Fruit fly (Drosophila melanogaster) S2 (cell line): ENCODE measurements around the gene opm.

Experiments
- CG8478 ChIP-seq: fragments of >200 bp; optimal IDR thresholded peaks from 2 replicates; lab custom pipeline; 2018
- CTCF ChIP-seq, 2 experiments: fragments of >200 bp; optimal IDR thresholded peaks; 2 replicates each; lab custom pipeline; 2018

Gene opm

DNA sequence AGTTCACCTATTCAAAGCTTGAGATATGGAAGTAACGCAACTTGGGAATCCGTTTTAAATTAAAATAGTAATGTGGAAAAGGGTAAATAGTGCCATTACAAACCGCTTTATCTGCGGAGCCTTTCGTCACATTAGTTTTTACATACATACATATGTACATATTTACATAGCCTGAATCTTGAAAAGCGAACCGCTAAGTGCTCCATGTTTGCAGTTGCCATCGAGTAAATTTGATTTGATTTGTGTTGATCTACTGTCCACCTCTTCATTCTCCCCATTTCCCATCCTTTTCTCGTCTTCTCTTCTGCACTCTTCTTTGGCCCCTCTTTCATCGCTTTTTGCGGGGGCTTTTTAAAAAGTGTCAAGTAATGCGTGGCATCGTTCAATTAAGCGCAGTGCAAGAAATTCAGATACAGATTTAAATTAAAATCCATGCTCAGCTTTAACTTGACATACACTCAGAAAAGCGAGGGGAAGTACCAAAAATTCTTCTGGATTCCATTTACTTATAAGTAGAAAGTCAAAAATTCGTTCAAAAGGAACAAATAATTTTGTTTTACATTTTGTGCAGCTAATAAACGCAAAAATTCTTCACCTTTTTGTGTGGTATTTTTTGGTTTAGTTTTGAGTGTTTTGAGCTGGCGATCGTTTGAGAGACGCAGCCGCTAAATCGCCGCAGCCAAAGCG, 23.1 kb downstream of the opm start:
- no peak for TF ChIP-seq CG8478 (lab: Kevin White, UChicago)
- TF ChIP-seq CTCF (optimal IDR thresholded peaks at IDR 0.05; lab: Kevin White, UChicago), result no peak

DNA sequence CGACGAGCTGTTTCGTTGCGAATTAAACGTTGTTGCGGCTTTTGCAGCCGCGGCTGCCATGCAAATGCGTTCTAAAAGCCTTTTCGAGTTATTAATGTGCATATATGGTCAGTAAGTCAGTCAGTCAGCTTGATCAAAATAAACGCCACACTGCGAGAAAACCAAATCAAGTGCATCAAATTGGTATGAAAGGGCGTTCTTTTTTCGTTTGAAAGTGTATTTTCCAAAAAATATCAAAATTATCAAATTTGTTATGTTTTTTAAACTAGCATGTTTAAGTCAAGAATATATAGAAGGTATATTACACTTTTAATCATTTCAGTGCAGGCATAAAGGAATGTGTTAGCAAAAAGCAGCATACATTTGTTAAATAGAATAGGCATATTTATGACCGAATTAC, 23.7 kb downstream of the opm start:
- TF ChIP-seq CG8478 (lab: Kevin White, UChicago) (no peak), CTCF (optimal IDR thresholded peaks at IDR 0.05; lab: Kevin White, UChicago) (no peak)

DNA sequence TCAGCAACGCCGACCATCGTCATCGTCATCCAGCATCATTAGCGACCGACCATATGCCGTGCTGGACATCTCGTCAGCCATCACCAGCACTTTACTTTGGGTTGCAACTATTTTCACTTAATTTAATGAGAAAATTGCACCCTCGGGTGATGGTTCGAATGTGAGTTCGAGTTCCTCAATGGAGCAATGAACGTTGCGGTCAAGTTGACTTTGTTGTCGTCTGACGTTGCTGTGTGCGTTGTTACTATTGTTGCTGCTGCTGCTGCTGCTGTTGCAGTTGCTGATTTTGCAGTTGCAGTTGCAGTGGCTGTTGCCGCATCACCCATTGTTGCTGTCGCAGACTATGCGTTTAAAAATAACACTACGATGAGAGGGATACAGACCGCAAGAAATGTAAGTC, 36.4 kb downstream of the opm start:
- TF ChIP-seq CG8478 (lab: Kevin White, UChicago) (no peak), CTCF (optimal IDR thresholded peaks at IDR 0.05; lab: Kevin White, UChicago) (no peak)

DNA sequence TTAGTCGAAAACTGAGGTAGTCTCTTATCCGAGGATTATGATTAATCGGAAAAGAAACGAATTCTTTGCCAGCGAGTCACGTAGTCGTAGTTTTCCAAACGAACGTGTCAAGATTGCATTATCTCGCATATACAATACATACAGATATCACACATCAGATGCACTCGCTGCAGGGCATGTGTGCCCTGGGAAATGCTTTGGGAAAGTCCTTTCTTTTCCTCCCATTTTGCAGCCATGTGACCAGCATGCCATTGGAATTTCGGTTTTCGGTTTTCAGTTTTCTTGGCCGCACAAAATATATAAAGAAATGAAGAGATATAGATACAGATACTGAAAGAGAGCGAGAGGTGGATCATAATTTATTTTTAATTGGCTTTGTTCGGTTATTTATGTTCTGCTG, 38.1 kb downstream of the opm start:
- TF ChIP-seq CG8478 (lab: Kevin White, UChicago) (no peak), CTCF (optimal IDR thresholded peaks at IDR 0.05; lab: Kevin White, UChicago) (no peak)

DNA sequence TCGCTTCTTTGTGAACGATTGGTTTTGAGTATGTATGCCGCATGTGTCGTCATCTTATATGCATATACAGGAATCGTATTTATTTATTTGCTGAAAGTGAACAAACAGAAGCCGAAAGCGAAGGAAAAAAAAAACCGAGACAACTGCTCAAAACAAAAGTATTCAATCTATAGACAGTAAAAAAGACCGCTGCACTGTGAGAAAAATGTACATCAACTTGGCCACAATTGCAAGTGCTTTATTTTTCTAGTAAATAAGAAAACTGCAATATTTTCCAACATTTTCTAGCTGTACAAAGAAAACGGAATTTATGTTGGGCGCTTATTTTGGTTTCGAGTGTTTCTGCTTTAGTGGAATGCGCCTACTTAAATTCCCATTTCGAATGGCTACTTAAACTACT, 39.3 kb downstream of the opm start:
- TF ChIP-seq CG8478 (lab: Kevin White, UChicago) (no peak), CTCF (optimal IDR thresholded peaks at IDR 0.05; lab: Kevin White, UChicago) (no peak)

DNA sequence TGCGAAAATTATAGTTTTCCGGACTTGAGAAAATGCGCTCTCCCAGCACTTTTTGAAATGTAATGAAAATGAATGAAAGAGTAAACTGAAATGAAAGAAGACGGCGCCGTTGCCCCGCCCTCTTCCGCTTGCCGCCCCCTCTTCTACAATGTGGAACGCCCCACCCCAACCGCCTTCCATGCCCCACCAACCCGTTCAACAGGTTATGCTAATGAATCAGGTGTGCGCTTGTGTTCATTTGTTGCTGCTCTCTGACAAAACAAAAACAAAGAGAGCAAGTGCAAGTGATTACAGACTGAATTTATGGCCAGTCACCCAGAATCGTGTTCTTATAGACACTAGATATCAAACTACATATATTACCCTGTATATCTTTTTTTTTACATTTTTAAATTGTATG, 40.5 kb downstream of the opm start:
- TF ChIP-seq CTCF (optimal IDR thresholded peaks at IDR 0.05; lab: Kevin White, UChicago) (no peak), CG8478 (lab: Kevin White, UChicago) (no peak)

DNA sequence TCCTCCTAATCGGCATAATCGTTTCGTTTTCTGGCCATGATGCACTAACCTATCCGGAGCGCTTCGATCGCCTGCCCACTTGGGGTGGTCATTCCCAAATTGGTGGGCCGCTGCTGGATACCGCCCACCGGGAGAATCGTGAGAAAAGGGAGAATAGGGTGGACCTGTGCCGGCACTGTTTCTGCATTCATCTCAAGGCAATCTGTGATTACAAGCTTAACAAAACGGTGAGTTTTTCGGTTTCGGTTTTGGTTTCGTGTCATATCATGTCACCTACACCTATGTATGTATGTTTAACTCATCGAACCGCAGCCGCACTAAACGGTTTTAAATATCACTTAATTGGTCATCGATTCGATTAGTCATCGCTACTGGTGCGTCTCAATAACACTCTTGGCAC, 41.5 kb downstream of the opm start:
- TF ChIP-seq CG8478 (lab: Kevin White, UChicago), result no peak
- TF ChIP-seq CTCF (optimal IDR thresholded peaks at IDR 0.05; lab: Kevin White, UChicago), result no peak

DNA sequence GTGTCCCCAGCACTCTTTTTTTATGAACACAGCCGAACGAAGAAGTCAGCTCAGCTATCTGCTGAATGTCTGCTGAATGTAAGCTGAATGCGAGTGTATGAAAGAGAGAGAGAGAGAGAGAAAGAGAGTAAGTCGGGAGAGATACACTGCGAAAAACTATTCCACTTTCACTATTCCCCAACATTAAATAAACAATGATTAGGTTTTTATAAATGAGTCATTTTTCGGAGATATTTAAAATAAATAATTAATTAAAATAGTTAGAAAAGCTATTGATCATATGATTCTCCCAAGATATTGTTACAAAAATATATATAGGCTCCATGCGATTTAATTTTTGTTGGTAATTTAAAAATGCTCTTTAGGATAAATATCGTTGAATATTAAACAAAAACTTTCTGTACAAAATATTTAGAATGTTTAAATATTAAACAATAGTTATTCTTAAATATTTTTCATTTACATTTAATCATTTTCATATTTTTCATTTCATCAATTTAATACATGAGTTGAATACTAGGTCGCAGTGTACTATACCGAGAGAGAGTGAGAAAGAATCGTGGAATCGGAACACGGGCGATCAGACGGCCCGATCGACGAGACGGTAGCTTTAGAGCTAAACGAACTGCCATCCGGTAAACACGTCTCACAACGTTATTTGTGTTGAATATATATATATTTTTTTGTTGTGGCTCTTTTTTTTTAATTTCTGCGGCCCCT, 42.2 kb downstream of the opm start, which contains the start of gene be:
TSS of gene be (plus strand) at position 611 of the 720 bp plus-strand sequence.
- TF ChIP-seq CG8478 (lab: Kevin White, UChicago), result no peak
- TF ChIP-seq CTCF (optimal IDR thresholded peaks at IDR 0.05; lab: Kevin White, UChicago), result no peak

DNA sequence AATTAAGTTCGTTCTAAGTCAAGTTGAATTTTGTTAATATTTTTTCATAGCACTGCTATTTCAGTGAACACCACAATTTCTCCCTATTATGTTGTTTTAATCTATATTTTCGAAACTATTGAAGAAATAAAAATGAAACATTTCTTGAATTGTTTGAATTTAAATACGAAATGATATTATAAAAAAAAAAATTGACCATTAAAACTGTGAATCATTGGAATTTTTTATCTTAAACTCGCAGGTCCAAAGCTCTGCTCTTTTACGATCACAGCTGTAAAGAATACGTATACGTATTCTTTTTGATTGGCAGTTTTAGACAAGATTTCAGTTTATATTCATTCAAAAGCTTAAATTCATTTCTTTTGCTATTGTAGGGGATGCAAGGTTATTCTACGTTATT, 42.8 kb downstream of the opm start:
- no peak for TF ChIP-seq CTCF (optimal IDR thresholded peaks at IDR 0.05; lab: Kevin White, UChicago)
- TF ChIP-seq CG8478 (lab: Kevin White, UChicago), result no peak

DNA sequence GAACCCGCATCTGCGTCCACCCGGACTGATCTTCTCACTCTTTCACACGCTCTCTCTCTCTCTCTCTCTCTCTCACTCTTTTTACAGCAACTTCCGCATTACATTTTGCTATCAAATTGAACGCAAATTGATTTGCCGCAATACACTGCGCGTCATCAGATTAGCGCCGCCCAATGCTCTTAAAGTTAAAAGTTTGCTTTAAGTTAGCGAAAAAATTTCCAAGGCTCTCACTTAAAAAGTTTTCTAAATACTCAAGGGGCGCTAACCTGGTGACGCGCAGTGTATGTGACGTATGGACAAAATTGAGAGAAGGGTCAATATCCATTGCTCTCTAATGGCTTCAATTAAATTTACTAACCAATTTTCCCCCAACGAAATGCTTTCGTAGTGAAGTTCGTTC, 44.0 kb downstream of the opm start:
- TF ChIP-seq CTCF (optimal IDR thresholded peaks at IDR 0.05; lab: Kevin White, UChicago) (no peak), CG8478 (lab: Kevin White, UChicago) (no peak)

DNA sequence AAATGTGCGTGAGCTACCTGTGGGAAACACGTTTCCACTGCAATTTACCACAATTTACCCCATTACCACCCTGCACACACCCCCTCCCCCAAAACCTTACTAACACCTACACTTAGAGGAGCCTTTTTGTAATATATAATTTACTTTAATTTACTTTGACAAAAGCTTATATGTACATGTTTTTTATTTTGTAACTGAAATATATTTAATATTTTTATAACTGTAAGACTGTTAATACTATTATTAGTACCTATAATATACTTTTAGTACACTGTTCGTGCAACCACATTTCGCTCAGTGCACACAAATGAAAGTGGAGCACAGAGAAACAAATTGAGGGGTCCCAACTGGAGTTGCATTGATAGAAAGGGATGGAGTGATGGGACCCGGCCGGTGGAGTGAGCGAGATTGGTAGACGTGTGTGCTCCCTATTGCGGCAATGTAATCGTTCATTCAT, 45.2 kb downstream of the opm start:
- TF ChIP-seq CTCF (optimal IDR thresholded peaks at IDR 0.05; lab: Kevin White, UChicago), result no peak
- no peak for TF ChIP-seq CG8478 (lab: Kevin White, UChicago)

DNA sequence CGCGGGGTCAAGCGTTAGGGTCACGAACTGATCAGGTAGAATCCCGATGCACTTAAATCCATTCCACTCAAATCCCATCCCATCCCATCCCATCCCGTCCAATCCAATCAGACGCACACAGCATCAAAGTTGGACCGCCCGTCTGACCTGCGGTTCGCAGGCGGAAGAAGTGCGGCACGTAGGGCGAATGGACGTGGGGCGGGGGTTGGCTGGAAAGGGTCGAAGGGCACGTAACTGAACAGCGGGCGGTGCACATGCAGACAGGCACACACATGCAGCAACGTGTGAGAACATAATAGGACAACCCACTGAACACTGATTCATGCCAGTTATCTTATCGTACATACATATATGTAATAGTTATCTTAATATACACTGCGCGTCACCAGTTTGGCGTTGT, 46.8 kb downstream of the opm start:
- TF ChIP-seq CTCF (optimal IDR thresholded peaks at IDR 0.05; lab: Kevin White, UChicago) (no peak), CG8478 (lab: Kevin White, UChicago) (no peak)
